Worm (Caenorhabditis elegans) whole organism, L2 larva: Measurements from ENCODE around the gene gcy-7.

ENCODE experiments used
- C34F6.9 ChIP-seq: fragments of 150-350 bp; optimal IDR thresholded peaks from 2 replicates; lab custom pipeline; 2014; ENCODE audit warnings: missing biosample characterization, missing genetic modification characterization
- F13H6.1 ChIP-seq: sonication (generic microtip); optimal IDR thresholded peaks from 2 replicates; lab custom pipeline; 2016; ENCODE audit warnings: missing genetic modification characterization, missing compliant biosample characterization
- R02D3.7 ChIP-seq: fragments of 150-350 bp; optimal IDR thresholded peaks from 2 replicates; lab custom pipeline; 2014; ENCODE audit warnings: missing biosample characterization, missing genetic modification characterization
- Y55F3AM.14 ChIP-seq: fragments of 200-800 bp; sonication (Bioruptor generic); optimal IDR thresholded peaks from 2 replicates; lab custom pipeline; 2018; ENCODE audit warnings: mild to moderate bottlenecking, missing genetic modification characterization, missing compliant biosample characterization
- ZK546.5 ChIP-seq: sonication (generic microtip); optimal IDR thresholded peaks from 2 replicates; lab custom pipeline; 2017; ENCODE audit warnings: missing biosample characterization, missing genetic modification characterization
- alr-1 ChIP-seq: fragments of 150-350 bp; optimal IDR thresholded peaks from 2 replicates; lab custom pipeline; 2014; ENCODE audit warnings: missing biosample characterization, missing genetic modification characterization
- aly-2 ChIP-seq: fragments of 150-350 bp; optimal IDR thresholded peaks from 2 replicates; lab custom pipeline; 2014; ENCODE audit warnings: missing biosample characterization, missing genetic modification characterization
- ama-1 ChIP-seq: fragments of 150-350 bp; optimal IDR thresholded peaks from 2 replicates; lab custom pipeline; 2018; ENCODE audit warnings: inconsistent platforms
- blmp-1 ChIP-seq: sonication (generic microtip); optimal IDR thresholded peaks from 2 replicates; lab custom pipeline; 2017; ENCODE audit warnings: missing genetic modification characterization, mild to moderate bottlenecking, missing compliant biosample characterization, antibody characterized with exemption, moderate library complexity; ENCODE audit not compliant: insufficient read depth
- ceh-16 ChIP-seq: fragments of 150-350 bp; optimal IDR thresholded peaks from 2 replicates; lab custom pipeline; 2014; ENCODE audit warnings: missing biosample characterization, missing genetic modification characterization
- crh-2 ChIP-seq: sonication (generic microtip); optimal IDR thresholded peaks from 2 replicates; lab custom pipeline; 2017; ENCODE audit warnings: missing biosample characterization, missing genetic modification characterization
- dmd-4 ChIP-seq: sonication (generic microtip); optimal IDR thresholded peaks from 2 replicates; lab custom pipeline; 2017; ENCODE audit warnings: missing biosample characterization, missing genetic modification characterization
- egl-27 ChIP-seq: sonication (generic microtip); optimal IDR thresholded peaks from 3 replicates; lab custom pipeline; 2017; ENCODE audit warnings: missing biosample characterization, missing genetic modification reagents, missing genetic modification characterization
- elt-1 ChIP-seq: fragments of 150-350 bp; optimal IDR thresholded peaks from 2 replicates; lab custom pipeline; 2014; ENCODE audit warnings: missing biosample characterization, missing genetic modification characterization
- fos-1 ChIP-seq: fragments of 150-350 bp; optimal IDR thresholded peaks from 2 replicates; lab custom pipeline; 2014; ENCODE audit warnings: missing biosample characterization, missing genetic modification characterization
- gmeb-1 ChIP-seq: fragments of 150-350 bp; optimal IDR thresholded peaks from 2 replicates; lab custom pipeline; 2014; ENCODE audit warnings: missing biosample characterization, missing genetic modification characterization
- lin-11 ChIP-seq: fragments of 150-350 bp; sonication (generic microtip); optimal IDR thresholded peaks from 2 replicates; lab custom pipeline; 2014; ENCODE audit warnings: missing biosample characterization, missing genetic modification characterization, inconsistent platforms, mixed read lengths
- lin-13 ChIP-seq: fragments of 150-350 bp; optimal IDR thresholded peaks from 2 replicates; lab custom pipeline; 2014; ENCODE audit warnings: missing biosample characterization, missing genetic modification reagents, missing genetic modification characterization
- lin-39 ChIP-seq: fragments of 150-350 bp; optimal IDR thresholded peaks from 2 replicates; lab custom pipeline; 2014; ENCODE audit warnings: missing biosample characterization, missing genetic modification reagents, missing genetic modification characterization
- lsy-2 ChIP-seq, 2 experiments: fragments of 150-350 bp in 1 of 2; sonication (generic microtip) in 1 of 2; optimal IDR thresholded peaks; 2 replicates each; lab custom pipeline; 2014 to 2017; ENCODE audit warnings: missing biosample characterization in 2 of 2, missing genetic modification characterization in 2 of 2
- mab-5 ChIP-seq: fragments of 150-350 bp; optimal IDR thresholded peaks from 2 replicates; lab custom pipeline; 2014; ENCODE audit warnings: missing biosample characterization, missing genetic modification characterization
- mdl-1 ChIP-seq, 2 experiments: fragments of 150-350 bp in 1 of 2; sonication (generic microtip) in 1 of 2; optimal IDR thresholded peaks; 2 replicates each; lab custom pipeline; 2017; ENCODE audit warnings: missing biosample characterization in 2 of 2, missing genetic modification characterization in 2 of 2
- nhr-10 ChIP-seq: sonication (generic microtip); optimal IDR thresholded peaks from 2 replicates; lab custom pipeline; 2017; ENCODE audit warnings: missing biosample characterization, missing genetic modification characterization
- nhr-11 ChIP-seq: fragments of 150-350 bp; optimal IDR thresholded peaks from 2 replicates; lab custom pipeline; 2014; ENCODE audit warnings: missing biosample characterization, missing genetic modification characterization
- nhr-12 ChIP-seq: fragments of 150-350 bp; optimal IDR thresholded peaks from 2 replicates; lab custom pipeline; 2014; ENCODE audit warnings: missing biosample characterization, missing genetic modification characterization
- nhr-21 ChIP-seq: fragments of 150-350 bp; optimal IDR thresholded peaks from 2 replicates; lab custom pipeline; 2014; ENCODE audit warnings: missing biosample characterization, missing genetic modification characterization
- nhr-23 ChIP-seq: fragments of 150-350 bp; optimal IDR thresholded peaks from 2 replicates; lab custom pipeline; 2014; ENCODE audit warnings: missing biosample characterization, missing genetic modification reagents, missing genetic modification characterization
- nhr-237 ChIP-seq: fragments of 150-350 bp; optimal IDR thresholded peaks from 2 replicates; lab custom pipeline; 2014; ENCODE audit warnings: missing biosample characterization, missing genetic modification characterization
- nhr-25 ChIP-seq: fragments of 150-350 bp; sonication (generic microtip); optimal IDR thresholded peaks from 3 replicates; lab custom pipeline; 2014; ENCODE audit warnings: missing biosample characterization, missing genetic modification characterization
- nhr-6 ChIP-seq: fragments of 150-350 bp; optimal IDR thresholded peaks from 2 replicates; lab custom pipeline; 2014; ENCODE audit warnings: missing biosample characterization, missing genetic modification characterization
- nhr-77 ChIP-seq: fragments of 150-350 bp; optimal IDR thresholded peaks from 2 replicates; lab custom pipeline; 2014; ENCODE audit warnings: missing biosample characterization, missing genetic modification characterization
- peb-1 ChIP-seq: fragments of 150-350 bp; optimal IDR thresholded peaks from 2 replicates; lab custom pipeline; 2014; ENCODE audit warnings: missing biosample characterization, missing genetic modification characterization
- sem-4 ChIP-seq: fragments of 150-350 bp; optimal IDR thresholded peaks from 2 replicates; lab custom pipeline; 2014; ENCODE audit warnings: missing biosample characterization, missing genetic modification reagents, missing genetic modification characterization
- skn-1 ChIP-seq: sonication (generic microtip); optimal IDR thresholded peaks from 2 replicates; lab custom pipeline; 2017; ENCODE audit warnings: missing biosample characterization, missing genetic modification characterization
- sma-3 ChIP-seq: sonication (generic microtip); optimal IDR thresholded peaks from 2 replicates; lab custom pipeline; 2016; ENCODE audit warnings: missing genetic modification reagents, missing genetic modification characterization, missing compliant biosample characterization
- sma-9 ChIP-seq, 2 experiments: fragments of 150-350 bp in 1 of 2; sonication (generic microtip) in 1 of 2; optimal IDR thresholded peaks; 2 replicates each; lab custom pipeline; 2014 to 2016; ENCODE audit warnings: missing genetic modification characterization in 2 of 2, mild to moderate bottlenecking in 1 of 2, missing biosample characterization in 1 of 2, missing compliant biosample characterization in 1 of 2, missing genetic modification reagents in 1 of 2, moderate library complexity in 1 of 2
- snpc-4 ChIP-seq: fragments of 150-350 bp; optimal IDR thresholded peaks from 2 replicates; lab custom pipeline; 2014; ENCODE audit warnings: missing biosample characterization, missing genetic modification characterization
- unc-39 ChIP-seq: fragments of 150-350 bp; optimal IDR thresholded peaks from 2 replicates; lab custom pipeline; 2014; ENCODE audit warnings: missing biosample characterization, missing genetic modification characterization
- unc-55 ChIP-seq: fragments of 150-350 bp; sonication (generic microtip); optimal IDR thresholded peaks from 3 replicates; lab custom pipeline; 2014; ENCODE audit warnings: missing biosample characterization, missing genetic modification reagents, missing genetic modification characterization
- unc-62 ChIP-seq: fragments of 150-350 bp; optimal IDR thresholded peaks from 2 replicates; lab custom pipeline; 2014; ENCODE audit warnings: missing biosample characterization, missing genetic modification reagents, missing genetic modification characterization
- zag-1 ChIP-seq: fragments of 150-350 bp; optimal IDR thresholded peaks from 2 replicates; lab custom pipeline; 2014; ENCODE audit warnings: missing biosample characterization, missing genetic modification characterization
- ztf-1 ChIP-seq: fragments of 200-800 bp; sonication (Bioruptor generic); conservative IDR thresholded peaks from 2 replicates; pipeline ENCODE4 v1.3.6; 2022; ENCODE audit warnings: missing genetic modification characterization, missing compliant biosample characterization
- ztf-4 ChIP-seq: fragments of 150-350 bp; optimal IDR thresholded peaks from 2 replicates; lab custom pipeline; 2014; ENCODE audit warnings: missing biosample characterization, missing genetic modification characterization

The gcy-7 gene

DNA sequence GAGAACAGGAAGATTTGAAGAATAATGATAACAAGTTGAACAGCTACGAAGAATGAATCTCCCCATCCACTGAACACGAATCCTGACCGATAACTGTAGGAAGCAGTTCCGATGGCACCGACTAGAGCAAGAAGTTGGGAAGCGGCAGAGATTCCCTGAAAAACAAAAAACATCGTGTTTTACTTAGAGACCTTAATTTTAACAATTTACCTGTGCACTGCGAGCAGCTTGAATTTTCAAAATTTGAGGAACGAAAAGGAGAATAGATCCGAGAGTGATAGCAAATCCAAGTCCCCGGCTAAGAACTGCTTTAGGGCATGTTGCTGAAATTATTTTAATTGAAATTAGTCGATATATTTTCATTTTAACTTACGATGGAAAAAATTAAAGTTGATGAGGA lies 28.5 kb upstream of the gcy-7 start:
- TF ChIP-seq aly-2 = no peak
- TF ChIP-seq nhr-21 (tag; lab: Kevin White, UChicago) = no peak
- TF ChIP-seq unc-55 (GFP tag; lab: Kevin White, UChicago) = no peak
- no peak for TF ChIP-seq nhr-11
- no peak for TF ChIP-seq nhr-23 (tag; lab: Kevin White, UChicago)
- no peak for TF ChIP-seq sem-4 (tag; lab: Kevin White, UChicago)
- no peak for TF ChIP-seq egl-27 (tag; lab: Kevin White, UChicago)
- TF ChIP-seq crh-2 (tag; lab: Kevin White, UChicago) = no peak
- TF ChIP-seq nhr-77 (tag; lab: Kevin White, UChicago) = no peak
- no peak for TF ChIP-seq zag-1 (tag; lab: Kevin White, UChicago)
- TF ChIP-seq elt-1 (tag; lab: Kevin White, UChicago) = no peak
- no peak for TF ChIP-seq lin-39
- no peak for TF ChIP-seq blmp-1 (tag; lab: Kevin White, UChicago)
- TF ChIP-seq nhr-12 (tag; lab: Kevin White, UChicago) = no peak

DNA sequence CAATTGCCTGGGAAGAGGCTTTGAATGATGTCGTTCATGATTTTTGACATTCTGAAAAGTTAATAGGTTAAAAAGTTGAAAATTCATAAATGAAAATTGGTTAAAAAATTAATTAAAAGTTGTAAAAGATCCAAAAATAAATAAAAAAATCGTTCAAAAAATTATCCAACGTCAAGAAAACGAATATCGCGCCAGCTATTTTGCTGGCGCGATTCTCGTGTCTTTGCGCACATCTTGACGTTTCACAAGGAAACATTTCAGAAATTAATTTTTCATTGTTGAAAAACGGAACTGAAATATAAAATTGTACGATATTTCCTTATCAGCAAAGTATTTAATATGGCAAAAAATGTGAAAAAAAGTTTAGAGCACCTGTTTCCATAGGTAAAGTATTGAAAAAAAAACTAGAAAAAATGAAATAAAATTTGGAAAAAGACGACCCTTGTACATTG lies 28.0 kb upstream of the gcy-7 start, which contains the start of gene mpdu-1:
Gene mpdu-1 (minus strand): TSS at position 51 of the 452 bp plus-strand sequence.
- TF ChIP-seq nhr-237 (tag; lab: Kevin White, UChicago) (no peak), nhr-11 (no peak), snpc-4 (tag; lab: Kevin White, UChicago) (peak; percentile 77), C34F6.9 (tag; lab: Kevin White, UChicago) (peak; percentile 80), Y55F3AM.14 (GFP tag; lab: Kevin White, UChicago) (no peak), mdl-1 (tag; optimal IDR thresholded peaks at IDR 0.05; lab: Kevin White, UChicago) (no peak), sma-9 (GFP tag; optimal IDR thresholded peaks at IDR 0.05; lab: Kevin White, UChicago) (peak; percentile 77), sma-9 (tag; optimal IDR thresholded peaks at IDR 0.05; lab: Kevin White, UChicago) (no peak), crh-2 (tag; lab: Kevin White, UChicago) (peak; percentile 71), ztf-4 (tag; lab: Kevin White, UChicago) (peak; percentile 48), nhr-12 (tag; lab: Kevin White, UChicago) (no peak), sma-3 (GFP tag; lab: Kevin White, UChicago) (peak; percentile 48), dmd-4 (tag; lab: Kevin White, UChicago) (no peak), unc-55 (GFP tag; lab: Kevin White, UChicago) (peak; percentile 77), nhr-10 (tag; lab: Kevin White, UChicago) (no peak), ZK546.5 (tag; lab: Kevin White, UChicago) (no peak), egl-27 (tag; lab: Kevin White, UChicago) (peak; percentile 50), nhr-25 (tag; lab: Kevin White, UChicago) (no peak), ama-1 (lab: Kevin White, UChicago) (no peak), F13H6.1 (peak; percentile 61), unc-62 (GFP tag; lab: Kevin White, UChicago) (no peak), skn-1 (tag; lab: Kevin White, UChicago) (no peak), sem-4 (tag; lab: Kevin White, UChicago) (peak; percentile 17), gmeb-1 (tag; lab: Kevin White, UChicago) (peak; percentile 78), nhr-21 (tag; lab: Kevin White, UChicago) (peak; percentile 44), ztf-1 (GFP tag; lab: Robert Waterston, UW) (no peak), alr-1 (tag; lab: Kevin White, UChicago) (peak; percentile 24), lsy-2 (tag; optimal IDR thresholded peaks at IDR 0.05; lab: Kevin White, UChicago) (peak; percentile 39 to 86), peb-1 (no peak), nhr-6 (tag; lab: Kevin White, UChicago) (peak; percentile 61), mab-5 (tag; lab: Kevin White, UChicago) (no peak), blmp-1 (tag; lab: Kevin White, UChicago) (no peak), R02D3.7 (tag; lab: Kevin White, UChicago) (peak; percentile 2), fos-1 (tag; lab: Kevin White, UChicago) (peak; percentile 75), ceh-16 (tag; lab: Kevin White, UChicago) (no peak), lin-11 (tag; lab: Kevin White, UChicago) (no peak), lin-13 (GFP tag; lab: Kevin White, UChicago) (peak; percentile 64), unc-39 (tag; lab: Kevin White, UChicago) (no peak)
